Fruit fly (Drosophila melanogaster): ENCODE results near the gene CG8892.
A peak's percentile ranks its signal among the peaks of the same experiment; 100 is the strongest.

DNA sequence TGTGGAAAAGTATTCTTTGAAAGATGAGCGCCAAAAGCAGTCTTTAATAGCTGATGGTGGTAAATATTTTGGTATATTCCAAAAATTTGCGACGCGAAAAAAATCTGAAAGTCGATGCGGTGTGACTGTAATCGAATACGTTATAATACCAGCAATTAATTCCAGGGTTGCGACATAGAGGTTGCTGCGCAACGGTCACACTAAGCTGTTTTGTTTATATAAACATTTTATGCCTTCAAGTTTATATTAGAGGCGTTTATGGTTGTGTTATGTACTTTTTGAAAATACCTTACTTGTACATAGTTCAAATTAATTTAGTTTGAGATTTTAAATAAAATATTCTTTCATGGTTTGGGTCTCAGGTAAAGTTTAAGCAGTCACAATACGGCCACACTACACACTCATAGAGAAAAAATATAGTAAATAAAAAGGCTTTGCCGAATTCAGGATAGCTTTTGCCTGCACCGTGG lies 10.0 kb downstream of the CG8892 start, which contains the start of gene CG14043:
- TF ChIP-seq bab1 (GFP tag; optimal IDR thresholded peaks at IDR 0.05) (peak; percentile 74), tj (GFP tag; optimal IDR thresholded peaks at IDR 0.05) (peak; percentile 14), CG12768 (GFP tag; optimal IDR thresholded peaks at IDR 0.05) (no peak), ovo (GFP tag; optimal IDR thresholded peaks at IDR 0.05) (no peak), toe (GFP tag; optimal IDR thresholded peaks at IDR 0.05) (no peak), kay (GFP tag; ENCODE audit: borderline replicate concordance) (no peak), Crg-1 (GFP tag; optimal IDR thresholded peaks at IDR 0.05) (peak; percentile 29), CG1620 (GFP tag; optimal IDR thresholded peaks at IDR 0.05) (peak; percentile 50), cic (GFP tag; optimal IDR thresholded peaks at IDR 0.05) (peak; percentile 46), pad (GFP tag; optimal IDR thresholded peaks at IDR 0.05) (peak; percentile 26), CG11617 (GFP tag; optimal IDR thresholded peaks at IDR 0.05) (peak; percentile 19), CG14711 (tag; optimal IDR thresholded peaks at IDR 0.05) (peak; percentile 66), cnc (optimal IDR thresholded peaks at IDR 0.05) (no peak), CG33017 (tag; optimal IDR thresholded peaks at IDR 0.05) (no peak)

Data from whole organism, adult.